Worm (Caenorhabditis elegans): ENCODE measurements around the gene pkc-3.

Gene pkc-3

ce11 chrII:5337495-5337840 lies 42.4 kb upstream of the pkc-3 start:
- no peak for TF ChIP-seq snpc-4 (tag; optimal IDR thresholded peaks at IDR 0.05)
- TF ChIP-seq sea-2 (GFP tag; optimal IDR thresholded peaks at IDR 0.05) = no peak
- TF ChIP-seq nhr-28 (tag; optimal IDR thresholded peaks at IDR 0.05) = no peak
- peak; percentile 2 for TF ChIP-seq jun-1 (tag; optimal IDR thresholded peaks at IDR 0.05)
- peak; percentile 75 for TF ChIP-seq fos-1 (tag; optimal IDR thresholded peaks at IDR 0.05)
- no peak for TF ChIP-seq tbx-2 (tag; optimal IDR thresholded peaks at IDR 0.05)
- peak; percentile 55 for TF ChIP-seq elt-2 (tag; optimal IDR thresholded peaks at IDR 0.05)
- peak; percentile 7 for TF ChIP-seq nfya-1 (tag; optimal IDR thresholded peaks at IDR 0.05; ENCODE audit: insufficient read depth)
- peak; percentile 38 for TF ChIP-seq pha-4 (tag; optimal IDR thresholded peaks at IDR 0.05)
- TF ChIP-seq nhr-43 (tag; optimal IDR thresholded peaks at IDR 0.05; ENCODE audit: poor library complexity, severe bottlenecking) = no peak
- TF ChIP-seq ceh-9 (tag; optimal IDR thresholded peaks at IDR 0.05) = no peak

- TF ChIP-seq fkh-10 (GFP tag; optimal IDR thresholded peaks at IDR 0.05) = no peak
- TF ChIP-seq jun-1 (tag; optimal IDR thresholded peaks at IDR 0.05) = peak; percentile 78
- peak; percentile 1 for TF ChIP-seq snpc-4 (tag; optimal IDR thresholded peaks at IDR 0.05)
- TF ChIP-seq pha-4 (tag; optimal IDR thresholded peaks at IDR 0.05) = peak; percentile 98
- no peak for TF ChIP-seq ztf-11 (tag; optimal IDR thresholded peaks at IDR 0.05)
- TF ChIP-seq skn-1 (tag; optimal IDR thresholded peaks at IDR 0.05) = peak; percentile 63
- TF ChIP-seq elt-2 (tag; optimal IDR thresholded peaks at IDR 0.05) = peak; percentile 85
- peak; percentile 48 for TF ChIP-seq pqm-1 (tag; optimal IDR thresholded peaks at IDR 0.05)
- peak; percentile 31 for TF ChIP-seq nfya-1 (tag; optimal IDR thresholded peaks at IDR 0.05; ENCODE audit: insufficient read depth)
- no peak for TF ChIP-seq unc-62 (GFP tag; optimal IDR thresholded peaks at IDR 0.05)
Observed at ce11 chrII:5338301-5338700, 41.5 kb upstream of the pkc-3 start.

ce11 chrII:5339547-5339946 lies 40.3 kb upstream of the pkc-3 start:
- TF ChIP-seq ztf-11 (tag; optimal IDR thresholded peaks at IDR 0.05) (no peak), elt-2 (tag; optimal IDR thresholded peaks at IDR 0.05) (peak; percentile 2)

- TF ChIP-seq tbx-2 (tag; optimal IDR thresholded peaks at IDR 0.05) = no peak
- TF ChIP-seq nhr-12 (tag; optimal IDR thresholded peaks at IDR 0.05) = no peak
- no peak for TF ChIP-seq mdl-1 (tag; optimal IDR thresholded peaks at IDR 0.05)
- TF ChIP-seq ceh-28 (tag; optimal IDR thresholded peaks at IDR 0.05) = peak; percentile 8
- no peak for TF ChIP-seq pqm-1 (tag; optimal IDR thresholded peaks at IDR 0.05)
- TF ChIP-seq jun-1 (tag; optimal IDR thresholded peaks at IDR 0.05) = peak; percentile 27
- no peak for TF ChIP-seq nhr-237 (tag; optimal IDR thresholded peaks at IDR 0.05)
- no peak for TF ChIP-seq nhr-43 (tag; optimal IDR thresholded peaks at IDR 0.05; ENCODE audit: poor library complexity, severe bottlenecking)
- no peak for TF ChIP-seq nhr-67 (tag; optimal IDR thresholded peaks at IDR 0.05)
- peak; percentile 12 for TF ChIP-seq fos-1 (tag; optimal IDR thresholded peaks at IDR 0.05)
- no peak for TF ChIP-seq egl-5 (tag; optimal IDR thresholded peaks at IDR 0.05)
- no peak for TF ChIP-seq fkh-2 (tag; optimal IDR thresholded peaks at IDR 0.05)
- no peak for TF ChIP-seq R02D3.7 (tag; optimal IDR thresholded peaks at IDR 0.05)
- no peak for TF ChIP-seq aly-2 (tag; optimal IDR thresholded peaks at IDR 0.05)
- no peak for TF ChIP-seq mml-1 (tag; optimal IDR thresholded peaks at IDR 0.05)
- TF ChIP-seq eor-1 (tag; optimal IDR thresholded peaks at IDR 0.05) = no peak
- no peak for TF ChIP-seq nhr-25 (tag; optimal IDR thresholded peaks at IDR 0.05)
- TF ChIP-seq hmg-11 (tag; optimal IDR thresholded peaks at IDR 0.05) = no peak
- TF ChIP-seq nhr-11 (tag; optimal IDR thresholded peaks at IDR 0.05) = no peak
- TF ChIP-seq nhr-76 (tag; optimal IDR thresholded peaks at IDR 0.05) = no peak
- no peak for TF ChIP-seq ceh-16 (tag; optimal IDR thresholded peaks at IDR 0.05)
- peak; percentile 23 for TF ChIP-seq pha-4 (tag; optimal IDR thresholded peaks at IDR 0.05)
- TF ChIP-seq egl-27 (tag; optimal IDR thresholded peaks at IDR 0.05) = no peak
- no peak for TF ChIP-seq elt-3 (tag; optimal IDR thresholded peaks at IDR 0.05)
- TF ChIP-seq lin-39 (tag; optimal IDR thresholded peaks at IDR 0.05) = no peak
- TF ChIP-seq fkh-10 (GFP tag; optimal IDR thresholded peaks at IDR 0.05) = no peak
- TF ChIP-seq zag-1 (tag; optimal IDR thresholded peaks at IDR 0.05) = no peak
- TF ChIP-seq lsy-12 (tag; optimal IDR thresholded peaks at IDR 0.05) = peak; percentile 40
- no peak for TF ChIP-seq ama-1 (optimal IDR thresholded peaks at IDR 0.05)
- TF ChIP-seq skn-1 (tag; optimal IDR thresholded peaks at IDR 0.05) = no peak
- no peak for TF ChIP-seq ceh-82 (tag; optimal IDR thresholded peaks at IDR 0.05)
- no peak for TF ChIP-seq nhr-23 (tag; optimal IDR thresholded peaks at IDR 0.05)
- TF ChIP-seq nfya-1 (tag; optimal IDR thresholded peaks at IDR 0.05; ENCODE audit: insufficient read depth) = no peak
- no peak for TF ChIP-seq sea-2 (GFP tag; optimal IDR thresholded peaks at IDR 0.05)
- no peak for TF ChIP-seq elt-1 (tag; optimal IDR thresholded peaks at IDR 0.05)
- TF ChIP-seq ztf-4 (tag; optimal IDR thresholded peaks at IDR 0.05) = no peak
- TF ChIP-seq ztf-11 (tag; optimal IDR thresholded peaks at IDR 0.05) = no peak
Observed at ce11 chrII:5340672-5341568, 38.9 kb upstream of the pkc-3 start.
